Fruit fly (Drosophila melanogaster): ENCODE measurements around the gene CG34330.

DNA sequence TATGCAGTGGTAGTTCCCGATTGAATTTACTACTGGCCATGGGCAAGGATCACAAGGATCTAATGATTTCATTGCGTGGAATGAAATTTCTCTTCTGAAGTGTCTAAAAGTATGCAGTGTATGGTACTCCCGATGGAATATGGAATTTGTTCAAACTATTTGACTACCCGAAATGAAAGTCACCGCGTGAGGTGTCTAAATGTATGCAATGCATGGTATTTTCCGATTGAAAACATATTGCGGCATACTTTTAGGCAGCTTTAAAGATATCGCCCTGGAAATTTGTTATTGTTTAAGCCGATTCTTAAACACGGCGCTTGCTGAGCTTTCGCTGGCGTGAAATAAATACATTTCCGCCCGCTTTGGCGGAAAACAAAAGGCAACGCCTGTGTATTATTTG, 5.8 kb upstream of the CG34330 start:
- no peak for TF ChIP-seq dl (GFP tag; optimal IDR thresholded peaks at IDR 0.05; ENCODE audit: insufficient read depth in 1 of 2, partially characterized antibody in 2 of 2)
- no peak for TF ChIP-seq Abd-B (GFP tag; optimal IDR thresholded peaks at IDR 0.05)
- no peak for TF ChIP-seq Hr78 (GFP tag; optimal IDR thresholded peaks at IDR 0.05)
- TF ChIP-seq foxo (GFP tag; optimal IDR thresholded peaks at IDR 0.05) = no peak

Data from whole organism, wandering third instar larva.